Worm (Caenorhabditis elegans): ENCODE measurements around the gene nspd-5.
"Not testable (repeated sequence)": the region's sequence is repeated elsewhere in the genome, so short reads cannot be mapped to it uniquely, and the experiment has no call there.

nspd-5 gene

ce11 chrII:4898529-4898928 lies 38.4 kb upstream of the nspd-5 start, which contains the start of gene msp-32:
Gene msp-32, plus strand, starts transcription at chrII:4898829.
- TF ChIP-seq scrt-1 (GFP tag; IDR thresholded peaks at IDR 0.05); pes-1 (GFP tag; IDR thresholded peaks at IDR 0.05); sea-1 (GFP tag; conservative IDR thresholded peaks at IDR 0.05): not testable (repeated sequence)

DNA sequence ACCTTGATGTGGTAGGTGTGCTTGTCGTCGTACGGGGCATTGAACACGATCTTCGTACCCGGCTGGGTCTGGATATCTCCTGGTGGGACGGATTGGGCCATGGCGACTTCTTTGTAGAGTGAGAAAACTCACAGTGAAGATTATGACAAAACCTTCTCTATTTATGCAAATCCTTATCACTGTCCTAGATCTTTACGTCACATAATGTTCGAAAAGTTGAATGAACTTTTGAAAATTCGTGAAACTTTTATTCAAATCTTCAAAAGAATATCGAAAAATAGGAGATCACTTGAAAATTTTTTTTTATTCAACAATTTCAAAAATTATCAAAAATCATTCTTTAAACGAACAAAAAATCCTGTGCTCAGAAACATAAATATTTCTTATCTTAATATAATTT lies 32.4 kb upstream of the nspd-5 start, which contains the start of gene msp-33:
TSS of gene msp-33 (minus strand) at position 101 of the 400 bp plus-strand sequence.
- TF ChIP-seq ceh-36 (tag; optimal IDR thresholded peaks at IDR 0.05) (no peak), ama-1 (optimal IDR thresholded peaks at IDR 0.05) (no peak), ets-7 (tag; optimal IDR thresholded peaks at IDR 0.05) (no peak), flt-1 (GFP tag; IDR thresholded peaks at IDR 0.05) (no peak), B0310.2 (tag; optimal IDR thresholded peaks at IDR 0.05) (no peak), hnd-1 (tag; optimal IDR thresholded peaks at IDR 0.05) (no peak), tbx-37 (GFP tag; conservative IDR thresholded peaks at IDR 0.05) (no peak), tbx-11 (GFP tag; IDR thresholded peaks at IDR 0.05) (no peak), pes-1 (GFP tag; IDR thresholded peaks at IDR 0.05) (no peak), sea-1 (GFP tag; conservative IDR thresholded peaks at IDR 0.05) (no peak), tra-4 (tag; optimal IDR thresholded peaks at IDR 0.05) (no peak), aly-1 (tag; optimal IDR thresholded peaks at IDR 0.05) (no peak), scrt-1 (GFP tag; IDR thresholded peaks at IDR 0.05) (no peak), F13C5.2 (tag; optimal IDR thresholded peaks at IDR 0.05) (no peak), hmg-4 (GFP tag; optimal IDR thresholded peaks at IDR 0.05) (no peak), hmbx-1 (tag; optimal IDR thresholded peaks at IDR 0.05) (no peak)

ce11 chrII:4891012-4891775 lies 31.0 kb upstream of the nspd-5 start, which contains the start of gene gst-9:
Gene gst-9, plus strand, starts transcription at chrII:4891585.
- TF ChIP-seq B0310.2 (tag; optimal IDR thresholded peaks at IDR 0.05) (no peak), ceh-36 (tag; optimal IDR thresholded peaks at IDR 0.05) (no peak), tbx-11 (GFP tag; IDR thresholded peaks at IDR 0.05) (no peak), tra-4 (tag; optimal IDR thresholded peaks at IDR 0.05) (no peak), scrt-1 (GFP tag; IDR thresholded peaks at IDR 0.05) (no peak), aly-1 (tag; optimal IDR thresholded peaks at IDR 0.05) (no peak), flt-1 (GFP tag; IDR thresholded peaks at IDR 0.05) (no peak), ceh-13 (GFP tag; optimal IDR thresholded peaks at IDR 0.05) (no peak), tbx-37 (GFP tag; conservative IDR thresholded peaks at IDR 0.05) (no peak), ama-1 (optimal IDR thresholded peaks at IDR 0.05) (no peak), pes-1 (GFP tag; IDR thresholded peaks at IDR 0.05) (no peak), sea-1 (GFP tag; conservative IDR thresholded peaks at IDR 0.05) (no peak), hnd-1 (tag; optimal IDR thresholded peaks at IDR 0.05) (no peak), hmg-4 (GFP tag; optimal IDR thresholded peaks at IDR 0.05) (no peak), hmbx-1 (tag; optimal IDR thresholded peaks at IDR 0.05) (no peak)

ce11 chrII:4888527-4889487 lies 28.6 kb upstream of the nspd-5 start, which contains the start of gene pgm-1:
Gene pgm-1, plus strand, starts transcription at chrII:4889437.
- TF ChIP-seq scrt-1 (GFP tag; IDR thresholded peaks at IDR 0.05) (no peak), ama-1 (optimal IDR thresholded peaks at IDR 0.05) (no peak), tra-4 (tag; optimal IDR thresholded peaks at IDR 0.05) (no peak), aly-1 (tag; optimal IDR thresholded peaks at IDR 0.05) (no peak), ceh-36 (tag; optimal IDR thresholded peaks at IDR 0.05) (no peak), ets-7 (tag; optimal IDR thresholded peaks at IDR 0.05) (no peak), sea-1 (GFP tag; conservative IDR thresholded peaks at IDR 0.05) (no peak), ceh-13 (GFP tag; optimal IDR thresholded peaks at IDR 0.05) (no peak), tbx-11 (GFP tag; IDR thresholded peaks at IDR 0.05) (no peak), hmbx-1 (tag; optimal IDR thresholded peaks at IDR 0.05) (no peak), F13C5.2 (tag; optimal IDR thresholded peaks at IDR 0.05) (no peak), B0310.2 (tag; optimal IDR thresholded peaks at IDR 0.05) (no peak), flt-1 (GFP tag; IDR thresholded peaks at IDR 0.05) (no peak), pes-1 (GFP tag; IDR thresholded peaks at IDR 0.05) (no peak)

- TF ChIP-seq ceh-36 (tag; optimal IDR thresholded peaks at IDR 0.05) = no peak
- TF ChIP-seq ets-7 (tag; optimal IDR thresholded peaks at IDR 0.05) = no peak
- TF ChIP-seq B0310.2 (tag; optimal IDR thresholded peaks at IDR 0.05) = no peak
- no peak for TF ChIP-seq hnd-1 (tag; optimal IDR thresholded peaks at IDR 0.05)
- no peak for TF ChIP-seq scrt-1 (GFP tag; IDR thresholded peaks at IDR 0.05)
These were observed 25.8 kb upstream of the nspd-5 start, which contains the start of gene R05F9.7 for ce11 chrII:4885976-4886375. Gene R05F9.7, plus strand, starts transcription at chrII:4886276.

ce11 chrII:4884403-4884802 lies 24.2 kb upstream of the nspd-5 start:
- TF ChIP-seq hmbx-1 (tag; optimal IDR thresholded peaks at IDR 0.05) (no peak), ceh-13 (GFP tag; optimal IDR thresholded peaks at IDR 0.05) (no peak), ceh-36 (tag; optimal IDR thresholded peaks at IDR 0.05) (no peak), ama-1 (optimal IDR thresholded peaks at IDR 0.05) (no peak), ets-7 (tag; optimal IDR thresholded peaks at IDR 0.05) (no peak), scrt-1 (GFP tag; IDR thresholded peaks at IDR 0.05) (no peak), hmg-4 (GFP tag; optimal IDR thresholded peaks at IDR 0.05) (no peak)

DNA sequence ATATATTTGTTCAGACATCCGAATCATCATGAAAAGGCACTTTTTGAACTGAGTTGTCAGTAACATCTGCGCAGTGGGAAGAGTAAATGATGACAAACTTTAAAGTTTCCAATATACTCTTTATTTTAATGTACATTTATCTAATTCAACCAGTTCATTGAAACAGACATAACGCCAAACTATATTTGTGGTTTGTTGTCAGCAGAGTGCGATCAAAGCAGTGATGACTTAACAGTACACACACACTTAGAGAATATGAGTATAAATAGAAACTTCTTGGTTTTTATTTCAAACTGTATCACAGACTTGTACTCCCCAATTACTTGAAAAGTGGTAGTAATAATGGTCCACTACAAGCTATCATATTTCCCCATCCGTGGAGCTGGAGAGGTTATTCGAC lies 23.3 kb upstream of the nspd-5 start, which contains the start of gene gst-8:
TSS of gene gst-8 (plus strand) at position 301 of the 400 bp plus-strand sequence.
- TF ChIP-seq B0310.2 (tag; optimal IDR thresholded peaks at IDR 0.05) = no peak
- TF ChIP-seq pes-1 (GFP tag; IDR thresholded peaks at IDR 0.05) = no peak

Measured in whole organism, early embryonic.